Worm (Caenorhabditis elegans): ENCODE results near the gene C35A5.11.

C35A5.11 gene

DNA sequence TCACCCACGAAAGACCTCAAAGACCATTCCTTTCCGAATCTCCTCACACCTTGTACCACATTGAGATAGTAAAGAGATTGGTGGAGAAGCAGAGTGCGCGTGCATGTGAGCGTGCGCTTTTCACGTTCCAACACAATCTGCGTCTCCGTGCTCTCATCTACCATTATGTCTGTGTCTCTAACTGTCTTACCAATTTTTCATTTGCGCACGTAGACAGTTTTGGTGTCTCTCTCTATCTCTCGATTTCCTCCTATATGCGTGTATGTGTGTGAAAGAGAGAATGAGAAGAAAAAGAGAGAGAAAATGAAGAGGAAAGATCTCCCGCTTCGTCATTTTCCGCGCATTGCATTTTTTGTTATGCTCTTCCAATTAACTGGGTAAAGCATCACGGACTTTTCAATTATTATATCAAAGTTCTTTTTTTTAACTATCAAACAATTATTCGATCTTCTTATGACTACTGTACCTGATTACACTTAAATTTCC is 36.3 kb downstream of the C35A5.11 start (continued):
- peak; percentile 86 for TF ChIP-seq alr-1 (tag; optimal IDR thresholded peaks at IDR 0.05)

DNA sequence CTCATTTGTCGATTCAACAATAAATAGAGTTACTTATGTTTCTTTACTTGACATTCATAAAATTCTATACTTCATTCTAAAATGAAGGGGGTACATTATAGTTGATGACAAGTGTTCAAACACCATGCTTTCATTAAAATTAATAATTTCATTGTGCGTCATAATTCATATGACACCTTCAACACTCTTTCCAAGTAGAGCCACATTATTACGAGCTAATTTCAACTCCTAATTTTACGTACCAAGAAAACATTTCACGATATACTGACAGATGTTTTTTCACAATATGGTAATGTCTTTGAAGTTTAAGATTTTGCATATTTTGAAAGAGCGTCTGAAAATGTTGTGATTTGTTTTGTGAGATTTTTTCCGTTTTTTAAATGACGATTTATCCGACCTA is 37.4 kb downstream of the C35A5.11 start:
- TF ChIP-seq sma-9 (GFP tag; optimal IDR thresholded peaks at IDR 0.05) = peak; percentile 61
- TF ChIP-seq sma-9 (tag; optimal IDR thresholded peaks at IDR 0.05) = no peak
- no peak for TF ChIP-seq gmeb-1 (tag; optimal IDR thresholded peaks at IDR 0.05)
- TF ChIP-seq crh-2 (tag; optimal IDR thresholded peaks at IDR 0.05) = peak; percentile 13
- peak; percentile 29 for TF ChIP-seq nhr-21 (tag; optimal IDR thresholded peaks at IDR 0.05)
- TF ChIP-seq mab-5 (tag; optimal IDR thresholded peaks at IDR 0.05) = no peak
- TF ChIP-seq alr-1 (tag; optimal IDR thresholded peaks at IDR 0.05) = no peak
- TF ChIP-seq nhr-12 (tag; optimal IDR thresholded peaks at IDR 0.05) = no peak
- TF ChIP-seq C34F6.9 (tag; optimal IDR thresholded peaks at IDR 0.05) = peak; percentile 50
- peak in 1 of 2 experiments; percentile 57 for TF ChIP-seq lsy-2 (tag; optimal IDR thresholded peaks at IDR 0.05)

DNA sequence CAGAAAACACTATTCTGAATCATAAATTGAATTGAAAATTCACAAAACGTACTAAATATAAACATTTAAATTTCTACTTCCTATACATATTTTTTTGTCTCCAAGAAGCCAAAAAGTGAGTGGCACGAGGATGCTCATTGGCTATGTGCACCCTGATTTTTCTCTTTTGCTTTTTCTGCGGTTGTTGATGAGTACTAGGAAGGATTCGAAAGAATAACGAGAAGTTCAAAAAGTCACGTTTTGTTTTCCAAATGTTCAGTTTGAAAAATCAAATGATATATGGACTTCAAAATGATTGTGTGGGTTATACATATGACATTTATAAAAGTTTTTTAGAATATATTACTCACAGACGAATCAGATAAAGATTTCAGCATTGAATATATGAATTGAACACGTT is 38.2 kb downstream of the C35A5.11 start:
- peak; percentile 50 for TF ChIP-seq C34F6.9 (tag; optimal IDR thresholded peaks at IDR 0.05)
- TF ChIP-seq crh-2 (tag; optimal IDR thresholded peaks at IDR 0.05) = peak; percentile 19
- peak; percentile 0 for TF ChIP-seq nhr-25 (tag; optimal IDR thresholded peaks at IDR 0.05)
- peak in 1 of 2 experiments; percentile 41 for TF ChIP-seq lsy-2 (tag; optimal IDR thresholded peaks at IDR 0.05)
- peak; percentile 19 for TF ChIP-seq nhr-129 (tag; optimal IDR thresholded peaks at IDR 0.05)
- TF ChIP-seq mbf-1 (tag; optimal IDR thresholded peaks at IDR 0.05) = no peak

DNA sequence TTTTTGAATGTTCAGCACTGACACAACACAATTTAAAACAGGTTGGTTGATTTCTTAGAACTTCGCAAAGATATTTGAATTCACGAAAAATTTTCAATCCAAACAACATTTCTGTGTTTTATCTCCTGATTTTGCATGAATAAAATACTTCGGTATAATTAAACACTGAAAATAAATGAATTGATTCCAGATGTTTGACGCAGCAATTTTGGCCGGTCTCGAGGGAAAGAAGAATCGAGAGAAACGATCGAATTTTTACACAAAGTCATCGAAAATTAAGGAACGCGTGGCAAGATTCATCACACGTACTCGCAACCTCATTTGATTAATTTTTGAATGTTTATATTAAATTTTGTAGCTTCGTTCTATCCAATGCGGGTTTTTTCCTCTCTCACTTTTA is 38.8 kb downstream of the C35A5.11 start:
- no peak for TF ChIP-seq egl-27 (tag; optimal IDR thresholded peaks at IDR 0.05)
- no peak for TF ChIP-seq ceh-82 (tag; optimal IDR thresholded peaks at IDR 0.05)
- no peak for TF ChIP-seq nhr-77 (tag; optimal IDR thresholded peaks at IDR 0.05)
- TF ChIP-seq alr-1 (tag; optimal IDR thresholded peaks at IDR 0.05) = no peak
- TF ChIP-seq elt-1 (tag; optimal IDR thresholded peaks at IDR 0.05) = no peak

DNA sequence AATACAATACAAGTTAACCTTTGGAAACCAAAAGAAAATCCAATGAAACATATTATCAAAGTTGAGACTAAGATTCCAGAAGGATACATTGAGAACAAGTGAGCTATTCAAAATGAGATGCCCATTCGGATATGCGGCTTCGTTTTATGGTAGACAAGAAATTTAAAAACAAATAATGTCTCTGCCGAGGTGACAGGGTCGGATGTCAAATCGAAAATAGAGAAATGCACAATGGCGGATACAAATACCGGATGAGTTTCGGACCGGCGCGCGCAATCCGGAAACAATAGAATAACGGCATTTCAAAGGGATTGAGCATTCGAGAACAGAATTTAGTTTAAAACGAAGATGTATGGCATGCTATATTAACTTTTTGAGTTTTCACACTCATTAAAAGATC is 39.6 kb downstream of the C35A5.11 start, which contains the start of gene F22E12.3:
Gene F22E12.3 (minus strand): TSS at position 101 of the 400 bp plus-strand sequence.
- TF ChIP-seq nhr-21 (tag; optimal IDR thresholded peaks at IDR 0.05) (no peak), peb-1 (tag; optimal IDR thresholded peaks at IDR 0.05) (no peak), zag-1 (tag; optimal IDR thresholded peaks at IDR 0.05) (no peak), lin-39 (tag; optimal IDR thresholded peaks at IDR 0.05) (no peak), ama-1 (optimal IDR thresholded peaks at IDR 0.05) (no peak), nhr-23 (tag; optimal IDR thresholded peaks at IDR 0.05) (no peak), unc-55 (GFP tag; optimal IDR thresholded peaks at IDR 0.05) (no peak), C34F6.9 (tag; optimal IDR thresholded peaks at IDR 0.05) (no peak), ztf-11 (tag; optimal IDR thresholded peaks at IDR 0.05) (no peak), nhr-237 (tag; optimal IDR thresholded peaks at IDR 0.05) (no peak), unc-62 (GFP tag; optimal IDR thresholded peaks at IDR 0.05) (no peak), nhr-129 (tag; optimal IDR thresholded peaks at IDR 0.05) (no peak), nhr-25 (tag; optimal IDR thresholded peaks at IDR 0.05) (no peak), mab-5 (tag; optimal IDR thresholded peaks at IDR 0.05) (no peak), gmeb-1 (tag; optimal IDR thresholded peaks at IDR 0.05) (no peak), sma-3 (GFP tag; optimal IDR thresholded peaks at IDR 0.05) (no peak), blmp-1 (tag; optimal IDR thresholded peaks at IDR 0.05; ENCODE audit: insufficient read depth) (no peak)

DNA sequence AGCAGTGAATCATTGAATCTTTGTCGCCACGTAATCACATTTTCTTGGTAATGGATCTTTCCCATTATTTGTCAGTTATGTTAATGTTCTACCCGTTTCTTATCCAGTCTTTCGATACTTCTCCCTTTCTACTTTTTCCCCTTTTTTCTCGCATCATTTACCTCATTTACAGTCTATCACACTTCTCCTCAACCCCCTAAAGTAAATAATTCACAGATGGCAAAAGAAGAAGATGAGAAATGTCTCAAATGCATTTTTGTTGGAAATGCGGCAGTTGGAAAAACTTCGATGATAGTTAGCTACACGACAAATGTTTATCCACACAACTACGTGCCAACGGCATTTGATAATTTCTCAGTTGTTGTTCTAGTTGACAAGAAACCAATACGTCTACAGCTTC is 40.8 kb downstream of the C35A5.11 start, which contains the start of gene chw-1:
Gene chw-1 (plus strand): TSS at position 217 of the 400 bp plus-strand sequence.
- TF ChIP-seq gmeb-1 (tag; optimal IDR thresholded peaks at IDR 0.05) = no peak
- peak; percentile 9 for TF ChIP-seq nhr-25 (tag; optimal IDR thresholded peaks at IDR 0.05)
- no peak for TF ChIP-seq unc-62 (GFP tag; optimal IDR thresholded peaks at IDR 0.05)

DNA sequence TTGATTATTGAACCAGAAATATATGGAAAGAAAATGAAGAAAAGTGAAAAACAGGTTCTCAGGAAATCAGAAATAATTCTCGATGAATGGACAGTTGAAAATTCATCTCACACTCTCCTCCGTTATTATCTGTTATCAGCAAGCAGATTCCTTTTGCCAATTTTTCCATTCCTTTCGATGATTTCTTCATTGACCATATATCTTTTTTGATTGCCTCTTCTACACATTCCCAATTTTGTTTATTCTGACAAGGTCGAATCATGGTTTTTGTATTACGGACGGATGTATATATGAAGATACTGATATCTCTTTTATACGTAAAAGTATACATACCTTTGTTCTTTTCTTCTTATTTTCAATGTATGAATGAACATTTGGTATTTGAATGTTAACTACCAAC is 42.2 kb downstream of the C35A5.11 start:
- no peak for TF ChIP-seq ceh-82 (tag; optimal IDR thresholded peaks at IDR 0.05)
- TF ChIP-seq lin-13 (GFP tag; optimal IDR thresholded peaks at IDR 0.05) = no peak
- peak; percentile 25 for TF ChIP-seq nhr-21 (tag; optimal IDR thresholded peaks at IDR 0.05)
- TF ChIP-seq sma-9 (GFP tag; optimal IDR thresholded peaks at IDR 0.05) = peak; percentile 17
- no peak for TF ChIP-seq sma-9 (tag; optimal IDR thresholded peaks at IDR 0.05)
- TF ChIP-seq fos-1 (tag; optimal IDR thresholded peaks at IDR 0.05) = peak; percentile 2
- no peak for TF ChIP-seq lin-11 (tag; optimal IDR thresholded peaks at IDR 0.05)
- TF ChIP-seq sma-3 (GFP tag; optimal IDR thresholded peaks at IDR 0.05) = peak; percentile 10
- TF ChIP-seq unc-39 (tag; optimal IDR thresholded peaks at IDR 0.05) = no peak

Data from whole organism, L2 larva.